Worm (Caenorhabditis elegans) whole organism, L4 larva: ENCODE measurements around the gene nhr-234.

Experiments used
- Y5F2A.4 ChIP-seq: fragments of 200-800 bp; sonication (Bioruptor generic); optimal IDR thresholded peaks from 2 replicates; lab custom pipeline; 2018; ENCODE audit warnings: mild to moderate bottlenecking, missing genetic modification characterization, missing compliant biosample characterization
- lin-13 ChIP-seq: fragments of 150-350 bp; optimal IDR thresholded peaks from 2 replicates; lab custom pipeline; 2014; ENCODE audit warnings: missing biosample characterization, missing genetic modification reagents, missing genetic modification characterization
- lin-38 ChIP-seq: fragments of 200-800 bp; sonication (Bioruptor generic); IDR thresholded peaks from 2 replicates; pipeline ENCODE4 v1.3.6; 2022; ENCODE audit warnings: missing genetic modification reagents, missing genetic modification characterization, missing compliant biosample characterization
- nhr-237 ChIP-seq: sonication (generic microtip); optimal IDR thresholded peaks from 2 replicates; lab custom pipeline; 2017; ENCODE audit warnings: missing biosample characterization, missing genetic modification characterization
- sdz-12 ChIP-seq: fragments of 200-800 bp; sonication (Bioruptor generic); optimal IDR thresholded peaks from 2 replicates; lab custom pipeline; 2018; ENCODE audit warnings: mild to moderate bottlenecking, missing genetic modification characterization, missing compliant biosample characterization

DNA sequence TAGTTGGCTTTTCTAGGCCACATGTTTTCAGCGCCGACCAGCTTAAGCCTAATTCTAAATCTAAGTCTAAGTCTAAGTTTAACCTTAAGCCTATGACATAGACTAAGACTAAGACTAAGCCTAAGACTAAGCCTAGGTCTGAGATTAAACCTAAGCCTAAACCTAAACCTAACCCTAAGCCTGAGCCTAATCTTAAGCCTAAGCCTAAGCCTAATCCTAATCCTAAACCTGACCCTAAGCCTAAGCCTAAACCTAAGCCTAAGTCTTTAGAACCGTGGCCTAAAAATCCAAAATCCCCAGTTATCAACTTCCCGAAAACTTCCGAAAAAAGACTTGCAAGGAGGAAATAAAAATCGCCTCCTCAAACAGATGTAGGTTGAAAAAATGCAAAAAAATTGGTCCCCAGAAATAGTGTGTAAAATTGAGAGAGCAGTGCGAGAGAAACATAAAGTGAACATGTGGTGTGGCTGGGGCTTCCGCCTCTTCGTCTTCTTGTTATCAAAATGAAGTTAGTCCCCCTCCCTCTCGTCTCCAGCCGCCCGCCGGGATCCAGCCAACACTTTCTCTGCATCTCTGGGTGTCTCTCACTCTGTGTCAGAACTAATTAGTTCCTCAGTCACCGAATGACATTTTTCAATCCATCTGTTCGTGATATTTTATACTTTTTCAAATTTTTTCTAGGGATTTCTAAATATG lies 23.3 kb downstream of the nhr-234 start:
- TF ChIP-seq lin-38 (GFP tag; lab: Robert Waterston, UW) (no peak), lin-13 (GFP tag; lab: Kevin White, UChicago) (peak; percentile 11), Y5F2A.4 (GFP tag; lab: Kevin White, UChicago) (no peak), sdz-12 (no peak), nhr-237 (tag; lab: Kevin White, UChicago) (no peak)
